Fruit fly (Drosophila melanogaster) whole organism, larva: Measurements from ENCODE around the gene jp.
A peak's percentile ranks its signal among the peaks of the same experiment; 100 is the strongest.

ENCODE experiments used
- noc ChIP-seq: fragments of 200-800 bp; sonication (Bioruptor generic); optimal IDR thresholded peaks from 3 replicates; lab custom pipeline; 2019; ENCODE audit warnings: missing biosample characterization, mild to moderate bottlenecking, missing genetic modification characterization, moderate library complexity

Gene jp

dm6 chr2L:9508547-9509197 lies 57.9 kb downstream of the jp start:
- TF ChIP-seq noc (tag; lab: Kevin White, UChicago), result no peak

- TF ChIP-seq noc (tag; lab: Kevin White, UChicago), result no peak
Observed at dm6 chr2L:9506535-9507036, 60.0 kb downstream of the jp start.

dm6 chr2L:9505372-9506103 lies 61.0 kb downstream of the jp start:
- TF ChIP-seq noc (tag; lab: Kevin White, UChicago), result no peak

dm6 chr2L:9502786-9503443 lies 63.6 kb downstream of the jp start:
- TF ChIP-seq noc (tag; lab: Kevin White, UChicago), result peak; percentile 64

- TF ChIP-seq noc (tag; lab: Kevin White, UChicago), result no peak
Observed at dm6 chr2L:9500454-9500853, 66.1 kb downstream of the jp start.

- no peak for TF ChIP-seq noc (tag; lab: Kevin White, UChicago)
Observed at dm6 chr2L:9498985-9499249, 67.6 kb downstream of the jp start.

- TF ChIP-seq noc (tag; lab: Kevin White, UChicago), result peak; percentile 82
Observed at dm6 chr2L:9498185-9498984, 68.2 kb downstream of the jp start.
